Fruit fly (Drosophila melanogaster) whole organism: ENCODE results near the gene CG8861.

Experiments used
- CG8478 ChIP-seq: fragments of >200 bp; optimal IDR thresholded peaks from 2 replicates; lab custom pipeline; 2018; ENCODE audit warnings: inconsistent platforms
- Dll ChIP-seq: fragments of >200 bp; optimal IDR thresholded peaks from 2 replicates; lab custom pipeline; 2017
- EcR ChIP-seq, 2 experiments: fragments of >200 bp; optimal IDR thresholded peaks; 2 replicates each; lab custom pipeline; 2017; ENCODE audit warnings: missing biosample characterization in 2 of 2, missing genetic modification characterization in 2 of 2, missing genetic modification reagents in 2 of 2
- pan ChIP-seq: fragments of >200 bp; optimal IDR thresholded peaks from 2 replicates; lab custom pipeline; 2017
- psq ChIP-seq: fragments of >200 bp; optimal IDR thresholded peaks from 2 replicates; lab custom pipeline; 2017
- usp ChIP-seq: fragments of >200 bp; optimal IDR thresholded peaks from 2 replicates; lab custom pipeline; 2017; ENCODE audit warnings: missing biosample characterization, missing genetic modification characterization, mixed read lengths

dm6 chr3R:9352595-9353275, 24.4 kb upstream of the CG8861 start:
- TF ChIP-seq pan (lab: Kevin White, UChicago) (no peak), usp (GFP tag; lab: Kevin White, UChicago) (no peak), Dll (lab: Kevin White, UChicago) (no peak), CG8478 (no peak), psq (lab: Kevin White, UChicago) (no peak), EcR (GFP tag; optimal IDR thresholded peaks at IDR 0.05; lab: Kevin White, UChicago) (no peak)
